Fruit fly (Drosophila melanogaster): ENCODE measurements around the gene CG46320.

Gene CG46320

DNA sequence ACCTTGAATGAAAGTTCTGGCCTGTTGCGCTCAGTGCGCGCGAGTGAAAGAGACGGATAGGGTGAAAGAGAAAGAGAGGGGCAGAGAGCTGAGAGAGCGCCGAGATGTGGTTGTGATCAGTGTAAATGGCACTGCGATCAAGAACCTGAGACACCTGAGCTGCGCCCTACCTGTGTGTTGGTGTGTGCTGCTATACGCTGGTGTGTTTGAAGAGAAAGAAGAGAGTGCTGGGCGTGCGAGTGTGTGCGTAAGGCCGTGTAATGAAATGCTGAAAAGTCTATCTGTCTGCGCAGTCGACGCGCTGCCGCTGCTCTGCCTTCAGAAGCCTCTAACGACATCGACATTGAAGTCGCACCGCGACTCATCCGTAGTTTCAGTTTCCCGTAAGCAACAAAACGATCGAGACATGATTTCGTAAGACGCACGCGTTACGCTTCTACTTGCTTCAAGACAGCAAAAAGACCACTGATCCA, 33.3 kb upstream of the CG46320 start, which contains the start of gene Blimp-1 (continued):
- TF ChIP-seq tll (GFP tag; optimal IDR thresholded peaks at IDR 0.05), result peak in 1 of 2 experiments; percentile 73
- no peak for TF ChIP-seq nerfin-1 (tag; optimal IDR thresholded peaks at IDR 0.05)
- no peak for TF ChIP-seq CG5180 (GFP tag; optimal IDR thresholded peaks at IDR 0.05)
- TF ChIP-seq Doc2 (GFP tag; IDR thresholded peaks at IDR 0.05), result no peak
- no peak for TF ChIP-seq CG7745 (tag; optimal IDR thresholded peaks at IDR 0.05)
- peak; percentile 24 for TF ChIP-seq D (optimal IDR thresholded peaks at IDR 0.05)
- TF ChIP-seq D (GFP tag; optimal IDR thresholded peaks at IDR 0.05), result no peak
- no peak for TF ChIP-seq chif (GFP tag; optimal IDR thresholded peaks at IDR 0.05)
- TF ChIP-seq zen (tag; optimal IDR thresholded peaks at IDR 0.05), result no peak
- TF ChIP-seq Blimp-1 (GFP tag; optimal IDR thresholded peaks at IDR 0.05), result peak; percentile 51
- TF ChIP-seq br (optimal IDR thresholded peaks at IDR 0.05), result no peak
- TF ChIP-seq Sin3A (optimal IDR thresholded peaks at IDR 0.05), result no peak
- no peak for TF ChIP-seq Gug (GFP tag; IDR thresholded peaks at IDR 0.05)
- TF ChIP-seq CG11695 (GFP tag; IDR thresholded peaks at IDR 0.05), result no peak
- no peak for TF ChIP-seq chn (GFP tag; optimal IDR thresholded peaks at IDR 0.05)
- 0 out of 2 replicates have a peak, but pooled peaks have one; percentile 27 for TF ChIP-seq crol (GFP tag; IDR thresholded peaks at IDR 0.05)
- TF ChIP-seq ems (GFP tag; optimal IDR thresholded peaks at IDR 0.05), result no peak
- TF ChIP-seq ftz-f1 (GFP tag; optimal IDR thresholded peaks at IDR 0.05), result no peak
- no peak for TF ChIP-seq trem (tag; optimal IDR thresholded peaks at IDR 0.05)
- TF ChIP-seq salm (tag; optimal IDR thresholded peaks at IDR 0.05), result no peak
- TF ChIP-seq onecut (GFP tag; IDR thresholded peaks at IDR 0.05), result no peak
- no peak for TF ChIP-seq Kr (GFP tag; optimal IDR thresholded peaks at IDR 0.05)
- TF ChIP-seq Jarid2 (GFP tag; optimal IDR thresholded peaks at IDR 0.05), result peak; percentile 58
- no peak for TF ChIP-seq C15 (GFP tag; IDR thresholded peaks at IDR 0.05)
- peak; percentile 82 for TF ChIP-seq CG15479 (GFP tag; optimal IDR thresholded peaks at IDR 0.05)
- no peak for TF ChIP-seq E2f1 (GFP tag; IDR thresholded peaks at IDR 0.05)
- TF ChIP-seq CHES-1-like (GFP tag; optimal IDR thresholded peaks at IDR 0.05), result no peak
- TF ChIP-seq zf30C (GFP tag; optimal IDR thresholded peaks at IDR 0.05), result peak; percentile 55
- TF ChIP-seq CG3163 (GFP tag; optimal IDR thresholded peaks at IDR 0.05), result peak; percentile 86
- no peak for TF ChIP-seq Ada2b (GFP tag; IDR thresholded peaks at IDR 0.05)
- TF ChIP-seq YL-1 (GFP tag; optimal IDR thresholded peaks at IDR 0.05), result no peak
- TF ChIP-seq lov (optimal IDR thresholded peaks at IDR 0.05), result no peak
- 0 out of 3 replicates have a peak, but pooled peaks have one; percentile 10 for TF ChIP-seq lov (GFP tag; IDR thresholded peaks at IDR 0.05)
- TF ChIP-seq Trl (optimal IDR thresholded peaks at IDR 0.05), result peak; percentile 55 to 91
- no peak for TF ChIP-seq Trl (GFP tag; optimal IDR thresholded peaks at IDR 0.05)
- peak; percentile 29; the same call in 1 of the 3 replicates for TF ChIP-seq CG34422 (GFP tag; IDR thresholded peaks at IDR 0.05)
- TF ChIP-seq Side (GFP tag; optimal IDR thresholded peaks at IDR 0.05), result no peak
- TF ChIP-seq CG8290 (GFP tag; optimal IDR thresholded peaks at IDR 0.05), result no peak
- TF ChIP-seq CG8290 (tag; optimal IDR thresholded peaks at IDR 0.05), result no peak
- no peak for TF ChIP-seq CG12942 (GFP tag; optimal IDR thresholded peaks at IDR 0.05)
- no peak for TF ChIP-seq HLHmδ (GFP tag; optimal IDR thresholded peaks at IDR 0.05)
- TF ChIP-seq ind (GFP tag; optimal IDR thresholded peaks at IDR 0.05), result no peak
- TF ChIP-seq croc (GFP tag; conservative IDR thresholded peaks at IDR 0.05), result no peak
- peak in 1 of 2 experiments; percentile 4 for TF ChIP-seq Eip74EF (GFP tag; optimal IDR thresholded peaks at IDR 0.05)
- no peak for TF ChIP-seq lbe (GFP tag; optimal IDR thresholded peaks at IDR 0.05)
- TF ChIP-seq CG11456 (GFP tag; IDR thresholded peaks at IDR 0.05), result 0 out of 3 replicates have a peak, but pooled peaks have one; percentile 7
- no peak for TF ChIP-seq ewg (GFP tag; optimal IDR thresholded peaks at IDR 0.05)
- no peak for TF ChIP-seq Med (GFP tag)
- TF ChIP-seq slou (GFP tag; optimal IDR thresholded peaks at IDR 0.05), result no peak
- TF ChIP-seq chinmo (GFP tag; IDR thresholded peaks at IDR 0.05; ENCODE audit: partially characterized antibody), result 0 out of 4 replicates have a peak, but pooled peaks have one; percentile 57
- TF ChIP-seq slbo (GFP tag; IDR thresholded peaks at IDR 0.05), result 0 out of 2 replicates have a peak, but pooled peaks have one; percentile 3
- TF ChIP-seq Ravus (GFP tag; IDR thresholded peaks at IDR 0.05), result no peak
